Worm (Caenorhabditis elegans) whole organism, young adult: Measurements from ENCODE around the gene E02H4.6.

ENCODE experiments used
- B0336.3 ChIP-seq: fragments of 200-800 bp; sonication (Bioruptor generic); IDR thresholded peaks from 2 replicates; pipeline ENCODE4 v1.3.6; 2022; ENCODE audit warnings: missing genetic modification characterization, missing compliant biosample characterization
- F10E7.11 ChIP-seq: sonication (generic microtip); optimal IDR thresholded peaks from 2 replicates; lab custom pipeline; 2017; ENCODE audit warnings: mild to moderate bottlenecking, missing genetic modification characterization, moderate library complexity, missing compliant biosample characterization
- F22D6.2 ChIP-seq: sonication (generic microtip); optimal IDR thresholded peaks from 2 replicates; lab custom pipeline; 2016; ENCODE audit warnings: mild to moderate bottlenecking, missing genetic modification characterization, missing compliant biosample characterization
- F49E8.2 ChIP-seq: sonication (generic microtip); optimal IDR thresholded peaks from 3 replicates; lab custom pipeline; 2017; ENCODE audit warnings: missing genetic modification characterization, mild to moderate bottlenecking, missing compliant biosample characterization, antibody characterized with exemption, moderate library complexity; ENCODE audit not compliant: insufficient read depth
- F55B11.4 ChIP-seq: sonication (generic microtip); optimal IDR thresholded peaks from 2 replicates; lab custom pipeline; 2016; ENCODE audit warnings: missing compliant biosample characterization, missing genetic modification characterization, borderline replicate concordance; ENCODE audit not compliant: insufficient read depth
- K11D2.4 ChIP-seq: fragments of 200-800 bp; sonication (Bioruptor generic); IDR thresholded peaks from 2 replicates; pipeline ENCODE4 v1.3.6; 2022; ENCODE audit warnings: missing genetic modification reagents, missing genetic modification characterization, missing compliant biosample characterization
- ZK185.1 ChIP-seq: sonication (generic microtip); optimal IDR thresholded peaks from 2 replicates; lab custom pipeline; 2016; ENCODE audit warnings: mild to moderate bottlenecking, missing genetic modification characterization, missing compliant biosample characterization; ENCODE audit not compliant: poor library complexity, severe bottlenecking
- bed-2 ChIP-seq: fragments of 200-800 bp; sonication (Bioruptor generic); IDR thresholded peaks from 2 replicates; pipeline ENCODE4 v1.3.6; 2022; ENCODE audit warnings: missing genetic modification reagents, missing genetic modification characterization, missing compliant biosample characterization
- cebp-2 ChIP-seq: fragments of 200-800 bp; sonication (Bioruptor generic); IDR thresholded peaks from 2 replicates; pipeline ENCODE4 v1.3.6; 2022; ENCODE audit warnings: missing genetic modification characterization, missing compliant biosample characterization
- ceh-100 ChIP-seq: fragments of 200-800 bp; sonication (Bioruptor generic); IDR thresholded peaks from 2 replicates; pipeline ENCODE4 v1.3.6; 2022; ENCODE audit warnings: missing genetic modification reagents, missing genetic modification characterization, missing compliant biosample characterization
- ceh-27 ChIP-seq: fragments of 200-800 bp; sonication (Bioruptor generic); optimal IDR thresholded peaks from 2 replicates; lab custom pipeline; 2018; ENCODE audit warnings: mild to moderate bottlenecking, missing genetic modification characterization, moderate library complexity, missing compliant biosample characterization
- ceh-91 ChIP-seq: fragments of 200-800 bp; sonication (Bioruptor generic); IDR thresholded peaks from 2 replicates; pipeline ENCODE4 v1.3.6; 2022; ENCODE audit warnings: missing genetic modification reagents, missing genetic modification characterization, missing compliant biosample characterization
- chd-7 ChIP-seq: sonication (generic microtip); optimal IDR thresholded peaks from 2 replicates; lab custom pipeline; 2016; ENCODE audit warnings: mild to moderate bottlenecking, missing genetic modification characterization, moderate library complexity, missing compliant biosample characterization
- die-1 ChIP-seq: sonication (generic microtip); optimal IDR thresholded peaks from 2 replicates; lab custom pipeline; 2016; ENCODE audit warnings: missing genotype, mild to moderate bottlenecking, missing genetic modification characterization, missing compliant biosample characterization
- dox-1 ChIP-seq: fragments of 200-800 bp; sonication (Bioruptor generic); IDR thresholded peaks from 2 replicates; pipeline ENCODE4 v1.3.6; 2022; ENCODE audit warnings: missing genetic modification reagents, missing genetic modification characterization, missing compliant biosample characterization
- efl-1 ChIP-seq: fragments of 150-350 bp; optimal IDR thresholded peaks from 2 replicates; lab custom pipeline; 2014; ENCODE audit warnings: missing biosample characterization, missing genetic modification reagents, missing genetic modification characterization
- egrh-3 ChIP-seq: fragments of 200-800 bp; sonication (Bioruptor generic); IDR thresholded peaks from 2 replicates; pipeline ENCODE4 v1.3.6; 2022; ENCODE audit warnings: missing genetic modification reagents, missing genetic modification characterization, missing compliant biosample characterization
- ekl-4 ChIP-seq: fragments of 200-800 bp; sonication (Bioruptor generic); IDR thresholded peaks from 2 replicates; pipeline ENCODE4 v1.3.6; 2022; ENCODE audit warnings: missing genetic modification reagents, missing genetic modification characterization, missing compliant biosample characterization
- gei-17 ChIP-seq: fragments of 200-800 bp; sonication (Bioruptor generic); optimal IDR thresholded peaks from 2 replicates; lab custom pipeline; 2018; ENCODE audit warnings: mild to moderate bottlenecking, missing genetic modification characterization, missing compliant biosample characterization
- him-1 ChIP-seq: sonication (generic microtip); optimal IDR thresholded peaks from 2 replicates; lab custom pipeline; 2016; ENCODE audit warnings: missing genotype, missing genetic modification reagents, missing genetic modification characterization, missing compliant biosample characterization
- let-526 ChIP-seq: fragments of 200-800 bp; sonication (Bioruptor generic); IDR thresholded peaks from 2 replicates; pipeline ENCODE4 v1.3.6; 2022; ENCODE audit warnings: missing genetic modification reagents, missing genetic modification characterization, missing compliant biosample characterization
- let-607 ChIP-seq, 2 experiments: fragments of 200-800 bp in 1 of 2; sonication (Bioruptor generic) in 1 of 2; sonication (generic microtip) in 1 of 2; optimal IDR thresholded peaks; 2 replicates each; lab custom pipeline; 2016 to 2018; ENCODE audit warnings: mild to moderate bottlenecking in 2 of 2, missing compliant biosample characterization in 2 of 2, missing genetic modification characterization in 2 of 2, moderate library complexity in 2 of 2, missing genotype in 1 of 2
- lin-40 ChIP-seq: sonication (generic microtip); optimal IDR thresholded peaks from 2 replicates; lab custom pipeline; 2016; ENCODE audit warnings: missing genetic modification characterization, mild to moderate bottlenecking, missing compliant biosample characterization, missing genotype, missing genetic modification reagents
- lir-1 ChIP-seq: fragments of 200-800 bp; sonication (Bioruptor generic); conservative IDR thresholded peaks from 2 replicates; pipeline ENCODE4 v1.3.6; 2022; ENCODE audit warnings: missing genetic modification reagents, missing genetic modification characterization, missing compliant biosample characterization
- lsl-1 ChIP-seq: fragments of 200-800 bp; sonication (Bioruptor generic); optimal IDR thresholded peaks from 2 replicates; lab custom pipeline; 2018; ENCODE audit warnings: mild to moderate bottlenecking, missing genetic modification characterization, moderate library complexity, missing compliant biosample characterization
- madf-10 ChIP-seq: sonication (generic microtip); optimal IDR thresholded peaks from 2 replicates; lab custom pipeline; 2016; ENCODE audit warnings: mild to moderate bottlenecking, missing genetic modification characterization, missing compliant biosample characterization
- madf-3 ChIP-seq: fragments of 200-800 bp; sonication (Bioruptor generic); IDR thresholded peaks from 2 replicates; pipeline ENCODE4 v1.3.6; 2022; ENCODE audit warnings: missing genetic modification reagents, missing genetic modification characterization, missing compliant biosample characterization
- madf-8 ChIP-seq: fragments of 200-800 bp; sonication (Bioruptor generic); conservative IDR thresholded peaks from 2 replicates; pipeline ENCODE4 v1.3.6; 2022; ENCODE audit warnings: missing genetic modification reagents, missing genetic modification characterization, missing compliant biosample characterization
- mcd-1 ChIP-seq: fragments of 200-800 bp; sonication (Bioruptor generic); IDR thresholded peaks from 2 replicates; pipeline ENCODE4 v1.3.6; 2022; ENCODE audit warnings: missing genetic modification reagents, missing genetic modification characterization, missing compliant biosample characterization
- mes-4 ChIP-seq: sonication (generic microtip); optimal IDR thresholded peaks from 2 replicates; lab custom pipeline; 2016; ENCODE audit warnings: missing genotype, missing genetic modification characterization, missing compliant biosample characterization
- nfyb-1 ChIP-seq: fragments of 200-800 bp; sonication (Bioruptor generic); IDR thresholded peaks from 2 replicates; pipeline ENCODE4 v1.3.6; 2022; ENCODE audit warnings: missing genetic modification reagents, missing genetic modification characterization, missing compliant biosample characterization
- nhr-80 ChIP-seq: sonication (generic microtip); optimal IDR thresholded peaks from 2 replicates; lab custom pipeline; 2016; ENCODE audit warnings: missing genetic modification characterization, missing compliant biosample characterization
- nhr-90 ChIP-seq: sonication (generic microtip); optimal IDR thresholded peaks from 2 replicates; lab custom pipeline; 2016; ENCODE audit warnings: missing genotype, mild to moderate bottlenecking, missing genetic modification characterization, missing compliant biosample characterization
- pbrm-1 ChIP-seq: fragments of 200-800 bp; sonication (Bioruptor generic); IDR thresholded peaks from 2 replicates; pipeline ENCODE4 v1.3.6; 2022; ENCODE audit warnings: missing genetic modification reagents, missing genetic modification characterization, missing compliant biosample characterization
- pha-4 ChIP-seq: fragments of 150-350 bp; sonication (generic microtip); optimal IDR thresholded peaks from 2 replicates; lab custom pipeline; 2014; ENCODE audit warnings: missing biosample characterization, missing genetic modification reagents, missing genetic modification characterization
- sdz-38 ChIP-seq: sonication (generic microtip); optimal IDR thresholded peaks from 2 replicates; lab custom pipeline; 2016; ENCODE audit warnings: missing genotype, missing genetic modification characterization, missing compliant biosample characterization
- snpc-1.1 ChIP-seq: sonication (generic microtip); optimal IDR thresholded peaks from 2 replicates; lab custom pipeline; 2017; ENCODE audit warnings: missing genetic modification characterization, mild to moderate bottlenecking, missing compliant biosample characterization, antibody characterized with exemption, moderate library complexity, missing genotype, missing genetic modification reagents; ENCODE audit not compliant: insufficient read depth
- somi-1 ChIP-seq: fragments of 200-800 bp; sonication (Bioruptor generic); optimal IDR thresholded peaks from 2 replicates; lab custom pipeline; 2018; ENCODE audit warnings: mild to moderate bottlenecking, missing genetic modification characterization, missing compliant biosample characterization
- sptf-2 ChIP-seq: fragments of 200-800 bp; sonication (Bioruptor generic); optimal IDR thresholded peaks from 2 replicates; lab custom pipeline; 2018; ENCODE audit warnings: mild to moderate bottlenecking, missing genetic modification characterization, missing compliant biosample characterization
- unc-62 ChIP-seq: fragments of 150-350 bp; optimal IDR thresholded peaks from 2 replicates; lab custom pipeline; 2014; ENCODE audit warnings: missing biosample characterization, missing genetic modification reagents, missing genetic modification characterization
- zfh-2 ChIP-seq: fragments of 200-800 bp; sonication (Bioruptor generic); conservative IDR thresholded peaks from 2 replicates; pipeline ENCODE4 v1.3.6; 2022; ENCODE audit warnings: missing genetic modification reagents, missing genetic modification characterization, missing compliant biosample characterization
- ztf-18 ChIP-seq: sonication (generic microtip); optimal IDR thresholded peaks from 2 replicates; lab custom pipeline; 2016; ENCODE audit warnings: missing genotype, mild to moderate bottlenecking, missing genetic modification characterization, missing compliant biosample characterization
- ztf-22 ChIP-seq: fragments of 200-800 bp; sonication (Bioruptor generic); optimal IDR thresholded peaks from 2 replicates; lab custom pipeline; 2018; ENCODE audit warnings: mild to moderate bottlenecking, missing genetic modification characterization, moderate library complexity, missing compliant biosample characterization
- ztf-26 ChIP-seq: sonication (generic microtip); optimal IDR thresholded peaks from 2 replicates; lab custom pipeline; 2017; ENCODE audit warnings: missing genetic modification characterization, missing compliant biosample characterization
- ztf-28 ChIP-seq: fragments of 200-800 bp; sonication (Bioruptor generic); IDR thresholded peaks from 2 replicates; pipeline ENCODE4 v1.3.6; 2022; ENCODE audit warnings: missing genetic modification reagents, missing genetic modification characterization, missing compliant biosample characterization
- ztf-3 ChIP-seq: fragments of 200-800 bp; sonication (Bioruptor generic); optimal IDR thresholded peaks from 2 replicates; lab custom pipeline; 2018; ENCODE audit warnings: mild to moderate bottlenecking, missing genetic modification characterization, missing compliant biosample characterization

Gene E02H4.6

ce11 chrX:14252042-14252441, at the start of gene E02H4.6:
Gene E02H4.6 (minus strand): TSS chrX:14252142.
- no peak for TF ChIP-seq ekl-4 (GFP tag; lab: Robert Waterston, UW)
- no peak for TF ChIP-seq madf-8 (GFP tag; lab: Robert Waterston, UW)
- TF ChIP-seq pha-4 (tag; lab: Kevin White, UChicago) = no peak
- no peak for TF ChIP-seq madf-3 (GFP tag; lab: Robert Waterston, UW)
- TF ChIP-seq ztf-3 (GFP tag; lab: Kevin White, UChicago) = no peak
- TF ChIP-seq mcd-1 = no peak
- no peak for TF ChIP-seq pbrm-1
- no peak for TF ChIP-seq ztf-26 (tag; lab: Kevin White, UChicago)
- TF ChIP-seq mes-4 (tag; lab: Kevin White, UChicago) = no peak
- TF ChIP-seq snpc-1.1 (tag; lab: Kevin White, UChicago) = no peak
- TF ChIP-seq, all 124 proteins: peak for 0

- TF ChIP-seq ztf-28 (GFP tag; lab: Robert Waterston, UW) = no peak
- peak; percentile 36 for TF ChIP-seq madf-10 (tag; lab: Kevin White, UChicago)
- TF ChIP-seq ceh-100 = no peak
- TF ChIP-seq ZK185.1 (tag; lab: Kevin White, UChicago) = no peak
- peak; percentile 26 for TF ChIP-seq unc-62
- TF ChIP-seq mcd-1 = peak; percentile 60
- TF ChIP-seq lir-1 (GFP tag; lab: Robert Waterston, UW) = peak; percentile 20; the same call in 1 of the 2 replicates
- TF ChIP-seq nfyb-1 = peak; percentile 82
- TF ChIP-seq nhr-80 (tag; lab: Kevin White, UChicago) = peak; percentile 56
- no peak for TF ChIP-seq let-526
- TF ChIP-seq nhr-90 (tag; lab: Kevin White, UChicago) = no peak
- TF ChIP-seq him-1 = no peak
- TF ChIP-seq pbrm-1 = 0 out of 2 replicates have a peak, but pooled peaks have one; percentile 43
- no peak for TF ChIP-seq sptf-2 (GFP tag; lab: Kevin White, UChicago)
- no peak; the same call in 1 of the 2 replicates for TF ChIP-seq egrh-3 (GFP tag; lab: Robert Waterston, UW)
- TF ChIP-seq K11D2.4 = 0 out of 2 replicates have a peak, but pooled peaks have one; percentile 29
- no peak for TF ChIP-seq bed-2 (GFP tag; lab: Robert Waterston, UW)
- peak; percentile 74 for TF ChIP-seq lin-40 (tag; lab: Kevin White, UChicago)
- no peak for TF ChIP-seq F49E8.2
- TF ChIP-seq chd-7 (tag; lab: Kevin White, UChicago) = peak; percentile 28
- TF ChIP-seq gei-17 (GFP tag; lab: Kevin White, UChicago) = peak; percentile 31
- TF ChIP-seq lsl-1 (GFP tag; lab: Kevin White, UChicago) = no peak
- peak; percentile 77 for TF ChIP-seq ceh-27
- TF ChIP-seq cebp-2 (GFP tag; lab: Robert Waterston, UW) = 0 out of 2 replicates have a peak, but pooled peaks have one; percentile 69
- TF ChIP-seq let-607 (tag; optimal IDR thresholded peaks at IDR 0.05; lab: Kevin White, UChicago) = peak; percentile 9 to 24
- TF ChIP-seq sdz-38 = no peak
- TF ChIP-seq ztf-22 (GFP tag; lab: Kevin White, UChicago) = peak; percentile 5
- no peak for TF ChIP-seq snpc-1.1 (tag; lab: Kevin White, UChicago)
- no peak; the same call in 1 of the 2 replicates for TF ChIP-seq B0336.3 (GFP tag; lab: Robert Waterston, UW)
- TF ChIP-seq efl-1 (GFP tag; lab: Kevin White, UChicago) = peak; percentile 6
- TF ChIP-seq die-1 (tag; lab: Kevin White, UChicago) = peak; percentile 16
- TF ChIP-seq F22D6.2 (tag; lab: Kevin White, UChicago) = no peak
- TF ChIP-seq zfh-2 (GFP tag; lab: Robert Waterston, UW) = peak; percentile 93
- TF ChIP-seq F10E7.11 (tag; lab: Kevin White, UChicago) = no peak
- TF ChIP-seq ceh-91 (GFP tag; lab: Robert Waterston, UW) = no peak
- peak; percentile 45 for TF ChIP-seq somi-1 (GFP tag; lab: Kevin White, UChicago)
- TF ChIP-seq dox-1 (GFP tag; lab: Robert Waterston, UW) = peak; percentile 75; the same call in 1 of the 2 replicates
- TF ChIP-seq F55B11.4 (tag; lab: Kevin White, UChicago) = no peak
- TF ChIP-seq ekl-4 (GFP tag; lab: Robert Waterston, UW) = 0 out of 2 replicates have a peak, but pooled peaks have one; percentile 43
- TF ChIP-seq ztf-18 (tag; lab: Kevin White, UChicago) = no peak
These were observed 45.3 kb upstream of the E02H4.6 start for ce11 chrX:14297209-14297608.
